Fruit fly (Drosophila melanogaster) whole organism, embryonic: ENCODE data around the gene MsR2.

ENCODE experiments used
- jigr1 ChIP-seq: fragments of 200-800 bp; sonication (Bioruptor generic); IDR thresholded peaks from 3 replicates; pipeline ENCODE4 v1.3.6; 2022; ENCODE audit warnings: missing biosample characterization, missing genetic modification characterization
- lab ChIP-seq: fragments of 200-800 bp; sonication (Bioruptor generic); optimal IDR thresholded peaks from 3 replicates; lab custom pipeline; 2017; ENCODE audit warnings: missing biosample characterization, missing genetic modification characterization, mild to moderate bottlenecking, moderate library complexity, missing genetic modification reagents
- salm ChIP-seq: fragments of 200-800 bp; sonication (Bioruptor generic); optimal IDR thresholded peaks from 2 replicates; lab custom pipeline; 2018; ENCODE audit warnings: missing biosample characterization, mild to moderate bottlenecking, missing genetic modification characterization

dm6 chr3L:2255775-2256174, 26.9 kb upstream of the MsR2 start:
- TF ChIP-seq salm (no peak), jigr1 (GFP tag; lab: Robert Waterston, UW) (no peak), lab (no peak)
